Fruit fly (Drosophila melanogaster): ENCODE data around the gene GATAd.

DNA sequence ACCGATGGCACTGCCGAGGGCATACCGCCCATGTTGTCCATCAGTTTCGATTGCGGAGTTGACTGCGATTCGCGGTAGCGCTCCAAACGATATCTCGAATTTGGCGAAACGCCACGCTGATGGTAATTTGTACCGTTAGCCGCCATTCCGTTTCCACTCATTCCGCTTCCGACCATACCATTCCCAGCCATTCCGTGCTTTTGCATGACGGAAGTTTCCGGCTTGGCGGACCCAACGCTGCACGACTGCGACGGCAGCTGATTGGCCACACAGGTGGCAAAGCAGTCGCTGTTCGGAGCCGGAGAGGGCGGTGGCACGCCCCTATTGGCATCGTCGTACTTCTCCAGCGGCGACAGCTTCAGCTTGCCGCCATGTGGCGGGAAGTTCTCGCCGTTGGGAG is 38.8 kb downstream of the GATAd start:
- TF ChIP-seq CG12299 (tag; optimal IDR thresholded peaks at IDR 0.05) (no peak), dati (GFP tag; IDR thresholded peaks at IDR 0.05) (no peak), btn (GFP tag; optimal IDR thresholded peaks at IDR 0.05) (no peak), yki (optimal IDR thresholded peaks at IDR 0.05) (no peak), Rfx (GFP tag; IDR thresholded peaks at IDR 0.05) (no peak), wek (GFP tag; optimal IDR thresholded peaks at IDR 0.05) (no peak), BtbVII (GFP tag; optimal IDR thresholded peaks at IDR 0.05) (no peak), D (optimal IDR thresholded peaks at IDR 0.05) (no peak), D (GFP tag; optimal IDR thresholded peaks at IDR 0.05) (no peak), schlank (tag; optimal IDR thresholded peaks at IDR 0.05) (no peak), az2 (GFP tag; optimal IDR thresholded peaks at IDR 0.05) (no peak), MESR4 (GFP tag; optimal IDR thresholded peaks at IDR 0.05) (no peak), zfh2 (GFP tag; optimal IDR thresholded peaks at IDR 0.05) (no peak), klu (GFP tag; IDR thresholded peaks at IDR 0.05) (no peak)

Measured in whole organism, embryonic.